Fruit fly (Drosophila melanogaster) whole organism, embryonic: ENCODE results near the gene Zir.

Source experiments
- ATbp ChIP-seq: fragments of 200-800 bp; sonication (Bioruptor generic); optimal IDR thresholded peaks from 2 replicates; lab custom pipeline; 2017; ENCODE audit warnings: missing biosample characterization, mild to moderate bottlenecking, missing genetic modification characterization, missing genetic modification reagents
- Asciz ChIP-seq: fragments of 200-800 bp; sonication (Bioruptor generic); optimal IDR thresholded peaks from 2 replicates; lab custom pipeline; 2017; ENCODE audit warnings: missing biosample characterization, mild to moderate bottlenecking, missing genetic modification characterization, missing genetic modification reagents
- CG10321 ChIP-seq: fragments of 200-800 bp; sonication (Bioruptor generic); IDR thresholded peaks from 2 replicates; pipeline ENCODE4 v1.3.6; 2022; ENCODE audit warnings: missing biosample characterization, missing genetic modification characterization
- CG1602 ChIP-seq: fragments of 200-800 bp; sonication (Bioruptor generic); optimal IDR thresholded peaks from 3 replicates; lab custom pipeline; 2016; ENCODE audit warnings: missing biosample characterization, missing genetic modification characterization
- CG17359 ChIP-seq: fragments of 200-800 bp; sonication (Bioruptor generic); optimal IDR thresholded peaks from 3 replicates; lab custom pipeline; 2018; ENCODE audit warnings: missing biosample characterization, mild to moderate bottlenecking, missing genetic modification characterization, moderate library complexity
- CG17829 ChIP-seq: fragments of 200-800 bp; optimal IDR thresholded peaks from 2 replicates; lab custom pipeline; 2019; ENCODE audit warnings: missing biosample characterization, mild to moderate bottlenecking, missing genetic modification characterization, moderate library complexity
- CG2889 ChIP-seq: fragments of 200-800 bp; sonication (Bioruptor generic); IDR thresholded peaks from 3 replicates; pipeline ENCODE4 v1.3.6; 2022; ENCODE audit warnings: missing biosample characterization, missing genetic modification characterization
- CG32532 ChIP-seq: fragments of 200-800 bp; sonication (Bioruptor generic); IDR thresholded peaks from 2 replicates; pipeline ENCODE4 v1.3.6; 2022; ENCODE audit warnings: missing biosample characterization, missing genetic modification characterization
- CG32767 ChIP-seq: fragments of 200-800 bp; sonication (Bioruptor generic); IDR thresholded peaks from 2 replicates; pipeline ENCODE4 v1.3.6; 2022; ENCODE audit warnings: missing biosample characterization, missing genetic modification characterization
- CG3281 ChIP-seq: fragments of 200-800 bp; sonication (Bioruptor generic); optimal IDR thresholded peaks from 3 replicates; lab custom pipeline; 2017; ENCODE audit warnings: missing biosample characterization, mild to moderate bottlenecking, missing genetic modification characterization
- CG33213 ChIP-seq: fragments of 200-800 bp; sonication (Bioruptor generic); optimal IDR thresholded peaks from 3 replicates; lab custom pipeline; 2016; ENCODE audit warnings: missing biosample characterization, missing genetic modification characterization
- CG4282 ChIP-seq: fragments of 200-800 bp; sonication (Bioruptor generic); optimal IDR thresholded peaks from 2 replicates; lab custom pipeline; 2016; ENCODE audit warnings: missing biosample characterization, missing genetic modification characterization
- CG4328 ChIP-seq: fragments of 200-800 bp; sonication (Bioruptor generic); optimal IDR thresholded peaks from 3 replicates; lab custom pipeline; 2017; ENCODE audit warnings: missing biosample characterization, missing genetic modification reagents, missing genetic modification characterization
- CG4730 ChIP-seq: fragments of 200-800 bp; sonication (Bioruptor generic); IDR thresholded peaks from 2 replicates; pipeline ENCODE4 v1.3.6; 2022; ENCODE audit warnings: missing biosample characterization, missing genetic modification characterization
- CG5180 ChIP-seq: fragments of 200-800 bp; sonication (Bioruptor generic); optimal IDR thresholded peaks from 3 replicates; lab custom pipeline; 2017; ENCODE audit warnings: missing biosample characterization, missing genetic modification characterization, mild to moderate bottlenecking, moderate library complexity, missing genetic modification reagents
- CG5245 ChIP-seq: fragments of 200-800 bp; sonication (Bioruptor generic); optimal IDR thresholded peaks from 3 replicates; lab custom pipeline; 2016; ENCODE audit warnings: missing biosample characterization, missing genetic modification characterization
- CG6272 ChIP-seq: fragments of 200-800 bp; sonication (Bioruptor generic); IDR thresholded peaks from 2 replicates; pipeline ENCODE4 v1.3.6; 2022; ENCODE audit warnings: missing biosample characterization, missing genetic modification characterization
- CG7271 ChIP-seq: fragments of 200-800 bp; sonication (Bioruptor generic); optimal IDR thresholded peaks from 2 replicates; lab custom pipeline; 2018; ENCODE audit warnings: missing biosample characterization, mild to moderate bottlenecking, missing genetic modification characterization, moderate library complexity
- CG7928 ChIP-seq: fragments of 200-800 bp; sonication (Bioruptor generic); optimal IDR thresholded peaks from 2 replicates; lab custom pipeline; 2017; ENCODE audit warnings: missing biosample characterization, mild to moderate bottlenecking, missing genetic modification characterization
- CG9437 ChIP-seq: fragments of 200-800 bp; sonication (Bioruptor generic); optimal IDR thresholded peaks from 2 replicates; lab custom pipeline; 2018; ENCODE audit warnings: missing biosample characterization, mild to moderate bottlenecking, missing genetic modification characterization
- ERR ChIP-seq: fragments of 200-800 bp; sonication (Bioruptor generic); optimal IDR thresholded peaks from 2 replicates; lab custom pipeline; 2016; ENCODE audit warnings: missing biosample characterization, missing genetic modification characterization
- Hsf ChIP-seq: fragments of 200-800 bp; sonication (Bioruptor generic); optimal IDR thresholded peaks from 3 replicates; lab custom pipeline; 2016; ENCODE audit warnings: missing biosample characterization, missing genetic modification characterization
- NC2β ChIP-seq: fragments of 200-800 bp; sonication (Bioruptor generic); optimal IDR thresholded peaks from 2 replicates; lab custom pipeline; 2016; ENCODE audit warnings: missing biosample characterization, missing genetic modification characterization
- Poxn ChIP-seq: fragments of 200-800 bp; sonication (Bioruptor generic); IDR thresholded peaks from 2 replicates; pipeline ENCODE4 v1.3.6; 2022; ENCODE audit warnings: missing biosample characterization, missing genetic modification characterization
- Stat92E ChIP-seq, 3 experiments: fragments of >200 bp in 2 of 3; fragments of 200-800 bp in 1 of 3; sonication (Bioruptor generic) in 1 of 3; optimal IDR thresholded peaks; 2 replicates each; lab custom pipeline; 2017 to 2019; ENCODE audit warnings: missing biosample characterization in 3 of 3, missing genetic modification characterization in 3 of 3, mild to moderate bottlenecking in 1 of 3, moderate library complexity in 1 of 3
- Trl ChIP-seq, 3 experiments: fragments of >200 bp in 2 of 3; fragments of 200-800 bp in 1 of 3; sonication (Bioruptor generic) in 1 of 3; optimal IDR thresholded peaks; 2 replicates in 1 of 3; 3 replicates in 2 of 3; lab custom pipeline; 2016 to 2017; ENCODE audit warnings: missing biosample characterization in 1 of 3, missing genetic modification characterization in 1 of 3
- amos ChIP-seq: fragments of 200-800 bp; sonication (Bioruptor generic); IDR thresholded peaks from 2 replicates; pipeline ENCODE4 v1.3.6; 2022; ENCODE audit warnings: missing biosample characterization, missing genetic modification characterization; ENCODE audit not compliant: partially characterized antibody
- ash1 ChIP-seq: fragments of 200-800 bp; sonication (Bioruptor generic); optimal IDR thresholded peaks from 2 replicates; lab custom pipeline; 2018; ENCODE audit warnings: missing biosample characterization, mild to moderate bottlenecking, missing genetic modification characterization
- bcd ChIP-seq: fragments of 200-800 bp; sonication (Bioruptor generic); optimal IDR thresholded peaks from 2 replicates; lab custom pipeline; 2017; ENCODE audit warnings: missing biosample characterization, mild to moderate bottlenecking, missing genetic modification characterization
- bigmax ChIP-seq: fragments of 200-800 bp; sonication (Bioruptor generic); optimal IDR thresholded peaks from 2 replicates; lab custom pipeline; 2018; ENCODE audit warnings: missing biosample characterization, mild to moderate bottlenecking, missing genetic modification characterization
- dan ChIP-seq: fragments of 200-800 bp; sonication (Bioruptor generic); IDR thresholded peaks from 2 replicates; pipeline ENCODE4 v1.3.6; 2022; ENCODE audit warnings: missing biosample characterization, missing genetic modification characterization
- dysf ChIP-seq: fragments of 200-800 bp; sonication (Bioruptor generic); IDR thresholded peaks from 3 replicates; pipeline ENCODE4 v1.3.6; 2022; ENCODE audit warnings: missing biosample characterization, missing genetic modification characterization
- fru ChIP-seq: fragments of >200 bp; optimal IDR thresholded peaks from 2 replicates; lab custom pipeline; 2017
- gcm2 ChIP-seq: fragments of 200-800 bp; sonication (Bioruptor generic); optimal IDR thresholded peaks from 2 replicates; lab custom pipeline; 2016; ENCODE audit warnings: missing biosample characterization, missing genetic modification characterization
- ken ChIP-seq: fragments of 200-800 bp; sonication (Bioruptor generic); IDR thresholded peaks from 3 replicates; pipeline ENCODE4 v1.3.6; 2022; ENCODE audit warnings: missing biosample characterization, missing genetic modification characterization
- mld ChIP-seq: fragments of 200-800 bp; sonication (Bioruptor generic); IDR thresholded peaks from 3 replicates; pipeline ENCODE4 v1.3.6; 2022; ENCODE audit warnings: missing biosample characterization, missing genetic modification characterization; ENCODE audit not compliant: partially characterized antibody
- nom ChIP-seq: fragments of 200-800 bp; sonication (Bioruptor generic); optimal IDR thresholded peaks from 2 replicates; lab custom pipeline; 2017; ENCODE audit warnings: missing biosample characterization, missing genetic modification characterization, mild to moderate bottlenecking, moderate library complexity, missing genetic modification reagents
- org-1 ChIP-seq: fragments of 200-800 bp; sonication (Bioruptor generic); optimal IDR thresholded peaks from 2 replicates; lab custom pipeline; 2017; ENCODE audit warnings: missing biosample characterization, missing genetic modification characterization
- pan ChIP-seq, 4 experiments: fragments of >200 bp in 3 of 4; fragments of 200-800 bp in 1 of 4; sonication (Bioruptor generic) in 1 of 4; optimal IDR thresholded peaks in 3 of 4; IDR thresholded peaks in 1 of 4; 2 replicates each; pipeline versions ENCODE4 v1.3.6 to Lab custom; 2017 to 2022; ENCODE audit warnings: missing biosample characterization in 2 of 4, missing genetic modification characterization in 2 of 4, mixed read lengths in 1 of 4
- peb ChIP-seq: fragments of 200-800 bp; sonication (Bioruptor generic); IDR thresholded peaks from 2 replicates; pipeline ENCODE4 v1.3.6; 2022; ENCODE audit warnings: missing biosample characterization, missing genetic modification characterization
- pita ChIP-seq: fragments of 200-800 bp; sonication (Bioruptor generic); optimal IDR thresholded peaks from 2 replicates; lab custom pipeline; 2017; ENCODE audit warnings: missing biosample characterization, mild to moderate bottlenecking, missing genetic modification characterization
- ranshi ChIP-seq: fragments of 200-800 bp; sonication (Bioruptor generic); IDR thresholded peaks from 2 replicates; pipeline ENCODE4 v1.3.6; 2022; ENCODE audit warnings: missing biosample characterization, missing genetic modification characterization
- sna ChIP-seq: fragments of 200-800 bp; sonication (Bioruptor generic); IDR thresholded peaks from 2 replicates; pipeline ENCODE4 v1.3.6; 2022; ENCODE audit warnings: missing biosample characterization, missing genetic modification characterization; ENCODE audit not compliant: partially characterized antibody
- stc ChIP-seq: fragments of 200-800 bp; sonication (Bioruptor generic); IDR thresholded peaks from 2 replicates; pipeline ENCODE4 v1.3.6; 2022; ENCODE audit warnings: missing biosample characterization, missing genetic modification characterization
- sug ChIP-seq: fragments of 200-800 bp; optimal IDR thresholded peaks from 2 replicates; lab custom pipeline; 2019; ENCODE audit warnings: missing biosample characterization, mild to moderate bottlenecking, missing genetic modification characterization, moderate library complexity
- tin ChIP-seq: fragments of 200-800 bp; sonication (Bioruptor generic); optimal IDR thresholded peaks from 3 replicates; lab custom pipeline; 2016; ENCODE audit warnings: missing biosample characterization, missing genetic modification characterization
- unpg ChIP-seq: fragments of 200-800 bp; sonication (Bioruptor generic); optimal IDR thresholded peaks from 3 replicates; lab custom pipeline; 2018; ENCODE audit warnings: missing biosample characterization, mild to moderate bottlenecking, missing genetic modification characterization, moderate library complexity

Gene Zir

dm6 chr2L:128977-129941 lies 34.7 kb downstream of the Zir start (continued):
- no peak; the same call in 1 of the 2 replicates for TF ChIP-seq sna (GFP tag; lab: Robert Waterston, UW)
- TF ChIP-seq peb (GFP tag; lab: Robert Waterston, UW) = no peak
- TF ChIP-seq CG4282 (GFP tag; lab: Kevin White, UChicago) = no peak
- peak; percentile 11 for TF ChIP-seq CG33213 (GFP tag; lab: Kevin White, UChicago)
- no peak for TF ChIP-seq CG1602 (GFP tag; lab: Kevin White, UChicago)
- TF ChIP-seq CG32767 = peak; percentile 66
- TF ChIP-seq CG2889 (GFP tag; lab: Robert Waterston, UW) = no peak
- peak; percentile 63 for TF ChIP-seq CG9437 (GFP tag; lab: Kevin White, UChicago)
- no peak for TF ChIP-seq CG5245 (GFP tag; lab: Kevin White, UChicago)
- TF ChIP-seq CG4328 (GFP tag; lab: Kevin White, UChicago) = peak; percentile 15
- no peak for TF ChIP-seq ATbp
- TF ChIP-seq bcd (GFP tag; lab: Kevin White, UChicago) = no peak
- no peak for TF ChIP-seq dan
- TF ChIP-seq dysf (GFP tag; lab: Robert Waterston, UW) = no peak
- no peak for TF ChIP-seq CG7928
- no peak for TF ChIP-seq pita (GFP tag; lab: Kevin White, UChicago)
- peak; percentile 47 for TF ChIP-seq NC2β (GFP tag; lab: Kevin White, UChicago)
- TF ChIP-seq org-1 (GFP tag; lab: Kevin White, UChicago) = no peak
- peak in 1 of 3 experiments; percentile 54 for TF ChIP-seq Stat92E (GFP tag; optimal IDR thresholded peaks at IDR 0.05; lab: Kevin White, UChicago)
- TF ChIP-seq CG6272 (GFP tag; lab: Robert Waterston, UW) = 0 out of 2 replicates have a peak, but pooled peaks have one; percentile 12
- TF ChIP-seq ash1 (GFP tag; lab: Kevin White, UChicago) = peak; percentile 33
- TF ChIP-seq Poxn (GFP tag; lab: Robert Waterston, UW) = no peak
- no peak for TF ChIP-seq fru (lab: Kevin White, UChicago)
- peak; percentile 88 to 90 for TF ChIP-seq Trl (optimal IDR thresholded peaks at IDR 0.05; lab: Kevin White, UChicago)
- peak; percentile 50 for TF ChIP-seq Trl (GFP tag; optimal IDR thresholded peaks at IDR 0.05; lab: Kevin White, UChicago)
- no peak for TF ChIP-seq pan (optimal IDR thresholded peaks at IDR 0.05; lab: Kevin White, UChicago)
- TF ChIP-seq pan (GFP tag; optimal IDR thresholded peaks at IDR 0.05 in 1 of 2, IDR thresholded peaks at IDR 0.05 in 1 of 2) = peak in 1 of 2 experiments; percentile 72
- peak; percentile 54 for TF ChIP-seq CG3281 (GFP tag; lab: Kevin White, UChicago)
- no peak for TF ChIP-seq gcm2 (GFP tag; lab: Kevin White, UChicago)
- peak; percentile 49; the same call in 1 of the 2 replicates for TF ChIP-seq amos (GFP tag; lab: Robert Waterston, UW)
- TF ChIP-seq CG5180 = no peak
- TF ChIP-seq CG17359 = peak; percentile 49
- peak; percentile 11 for TF ChIP-seq unpg (GFP tag; lab: Kevin White, UChicago)
- no peak; the same call in 1 of the 2 replicates for TF ChIP-seq stc
- peak; percentile 97 for TF ChIP-seq CG10321 (GFP tag; lab: Robert Waterston, UW)
- TF ChIP-seq CG4730 (GFP tag; lab: Robert Waterston, UW) = no peak
- TF ChIP-seq ken = 0 out of 3 replicates have a peak, but pooled peaks have one; percentile 20
- TF ChIP-seq sug (tag; lab: Kevin White, UChicago) = peak; percentile 59
- peak; percentile 17 for TF ChIP-seq ERR (GFP tag; lab: Kevin White, UChicago)
- peak; percentile 59; the same call in 1 of the 2 replicates for TF ChIP-seq CG32532 (GFP tag; lab: Robert Waterston, UW)
- peak; percentile 50 for TF ChIP-seq CG17829 (tag; lab: Kevin White, UChicago)
- peak; percentile 62; the same call in 2 of the 3 replicates for TF ChIP-seq mld (GFP tag; lab: Robert Waterston, UW)
- TF ChIP-seq CG7271 (tag; lab: Kevin White, UChicago) = no peak
- TF ChIP-seq tin = no peak
- TF ChIP-seq ranshi (GFP tag; lab: Robert Waterston, UW) = no peak
- peak; percentile 80 for TF ChIP-seq nom (GFP tag; lab: Kevin White, UChicago)
- TF ChIP-seq bigmax (GFP tag; lab: Kevin White, UChicago) = peak; percentile 28
- TF ChIP-seq Asciz = peak; percentile 30
- no peak for TF ChIP-seq Hsf
